Worm (Caenorhabditis elegans) whole organism, L3 larva: Measurements from ENCODE around the gene tag-267.
A peak's percentile ranks its signal among the peaks of the same experiment; 100 is the strongest.

Experiments
- ama-1 ChIP-seq: fragments of 150-350 bp; optimal IDR thresholded peaks from 2 replicates; lab custom pipeline; 2018
- ceh-28 ChIP-seq: fragments of 150-350 bp; optimal IDR thresholded peaks from 2 replicates; lab custom pipeline; 2014; ENCODE audit warnings: missing biosample characterization, missing genetic modification reagents, missing genetic modification characterization
- ceh-82 ChIP-seq: fragments of 150-350 bp; optimal IDR thresholded peaks from 2 replicates; lab custom pipeline; 2014; ENCODE audit warnings: missing biosample characterization, missing genetic modification characterization
- ceh-9 ChIP-seq: sonication (generic microtip); optimal IDR thresholded peaks from 2 replicates; lab custom pipeline; 2018; ENCODE audit warnings: missing biosample characterization, missing genetic modification characterization
- daf-12 ChIP-seq: fragments of 150-350 bp; optimal IDR thresholded peaks from 2 replicates; lab custom pipeline; 2014; ENCODE audit warnings: missing biosample characterization, missing genetic modification reagents, missing genetic modification characterization
- egl-27 ChIP-seq: sonication (generic microtip); optimal IDR thresholded peaks from 4 replicates; lab custom pipeline; 2017; ENCODE audit warnings: missing biosample characterization, missing genetic modification reagents, missing genetic modification characterization
- egl-5 ChIP-seq: fragments of 150-350 bp; optimal IDR thresholded peaks from 2 replicates; lab custom pipeline; 2017; ENCODE audit warnings: missing biosample characterization, missing genetic modification reagents, missing genetic modification characterization, inconsistent platforms
- elt-1 ChIP-seq: fragments of 150-350 bp; optimal IDR thresholded peaks from 2 replicates; lab custom pipeline; 2014; ENCODE audit warnings: missing biosample characterization, missing genetic modification characterization
- elt-2 ChIP-seq: sonication (generic microtip); optimal IDR thresholded peaks from 2 replicates; lab custom pipeline; 2016; ENCODE audit warnings: missing genetic modification reagents, mild to moderate bottlenecking, missing genetic modification characterization, missing compliant biosample characterization
- eor-1 ChIP-seq, 2 experiments: fragments of 150-350 bp; optimal IDR thresholded peaks; 2 replicates each; lab custom pipeline; 2014 to 2018; ENCODE audit warnings: missing biosample characterization in 2 of 2, missing genetic modification characterization in 2 of 2
- fkh-10 ChIP-seq: sonication (generic microtip); optimal IDR thresholded peaks from 2 replicates; lab custom pipeline; 2017; ENCODE audit warnings: missing biosample characterization, missing genetic modification reagents, missing genetic modification characterization
- fkh-2 ChIP-seq: fragments of 150-350 bp; optimal IDR thresholded peaks from 2 replicates; lab custom pipeline; 2014; ENCODE audit warnings: missing biosample characterization, missing genetic modification reagents, missing genetic modification characterization
- fos-1 ChIP-seq: fragments of 150-350 bp; optimal IDR thresholded peaks from 2 replicates; lab custom pipeline; 2014; ENCODE audit warnings: missing biosample characterization, missing genetic modification characterization
- jun-1 ChIP-seq: fragments of 150-350 bp; optimal IDR thresholded peaks from 2 replicates; lab custom pipeline; 2014; ENCODE audit warnings: missing biosample characterization, missing genetic modification reagents, missing genetic modification characterization
- lin-39 ChIP-seq: fragments of 150-350 bp; optimal IDR thresholded peaks from 2 replicates; lab custom pipeline; 2018; ENCODE audit warnings: missing biosample characterization, missing genetic modification reagents, missing genetic modification characterization
- mdl-1 ChIP-seq: fragments of 150-350 bp; optimal IDR thresholded peaks from 2 replicates; lab custom pipeline; 2014; ENCODE audit warnings: missing biosample characterization, missing genetic modification characterization
- mml-1 ChIP-seq: fragments of 150-350 bp; sonication (generic microtip); optimal IDR thresholded peaks from 3 replicates; lab custom pipeline; 2014; ENCODE audit warnings: missing biosample characterization, missing genetic modification characterization
- nfya-1 ChIP-seq: sonication (generic microtip); optimal IDR thresholded peaks from 2 replicates; lab custom pipeline; 2017; ENCODE audit warnings: missing genetic modification characterization, mild to moderate bottlenecking, missing compliant biosample characterization, antibody characterized with exemption, moderate library complexity; ENCODE audit not compliant: insufficient read depth
- nhr-12 ChIP-seq: fragments of 150-350 bp; optimal IDR thresholded peaks from 2 replicates; lab custom pipeline; 2014; ENCODE audit warnings: missing biosample characterization, missing genetic modification characterization
- nhr-28 ChIP-seq: fragments of 150-350 bp; optimal IDR thresholded peaks from 2 replicates; lab custom pipeline; 2014; ENCODE audit warnings: missing biosample characterization, missing genetic modification characterization
- nhr-67 ChIP-seq: fragments of 150-350 bp; optimal IDR thresholded peaks from 2 replicates; lab custom pipeline; 2014; ENCODE audit warnings: missing biosample characterization, missing genetic modification characterization
- nhr-76 ChIP-seq: fragments of 150-350 bp; sonication (generic microtip); optimal IDR thresholded peaks from 5 replicates; lab custom pipeline; 2014; ENCODE audit warnings: missing biosample characterization, missing genetic modification characterization
- nhr-77 ChIP-seq: fragments of 150-350 bp; optimal IDR thresholded peaks from 2 replicates; lab custom pipeline; 2014; ENCODE audit warnings: missing biosample characterization, missing genetic modification characterization
- pha-4 ChIP-seq: fragments of 150-350 bp; optimal IDR thresholded peaks from 2 replicates; lab custom pipeline; 2014; ENCODE audit warnings: missing biosample characterization, missing genetic modification reagents, missing genetic modification characterization
- pqm-1 ChIP-seq: fragments of 150-350 bp; optimal IDR thresholded peaks from 2 replicates; lab custom pipeline; 2017; ENCODE audit warnings: missing biosample characterization, missing genetic modification characterization, inconsistent platforms
- skn-1 ChIP-seq: fragments of 150-350 bp; optimal IDR thresholded peaks from 2 replicates; lab custom pipeline; 2014; ENCODE audit warnings: missing biosample characterization, missing genetic modification characterization
- tbx-2 ChIP-seq: sonication (generic microtip); optimal IDR thresholded peaks from 2 replicates; lab custom pipeline; 2016; ENCODE audit warnings: mild to moderate bottlenecking, missing genetic modification characterization, missing compliant biosample characterization
- unc-62 ChIP-seq: fragments of 150-350 bp; sonication (generic microtip); optimal IDR thresholded peaks from 4 replicates; lab custom pipeline; 2014; ENCODE audit warnings: missing biosample characterization, missing genetic modification reagents, missing genetic modification characterization
- zag-1 ChIP-seq: fragments of 150-350 bp; optimal IDR thresholded peaks from 2 replicates; lab custom pipeline; 2014; ENCODE audit warnings: missing biosample characterization, missing genetic modification characterization
- ztf-11 ChIP-seq: fragments of 150-350 bp; optimal IDR thresholded peaks from 2 replicates; lab custom pipeline; 2014; ENCODE audit warnings: missing biosample characterization, missing genetic modification characterization

Gene tag-267

DNA sequence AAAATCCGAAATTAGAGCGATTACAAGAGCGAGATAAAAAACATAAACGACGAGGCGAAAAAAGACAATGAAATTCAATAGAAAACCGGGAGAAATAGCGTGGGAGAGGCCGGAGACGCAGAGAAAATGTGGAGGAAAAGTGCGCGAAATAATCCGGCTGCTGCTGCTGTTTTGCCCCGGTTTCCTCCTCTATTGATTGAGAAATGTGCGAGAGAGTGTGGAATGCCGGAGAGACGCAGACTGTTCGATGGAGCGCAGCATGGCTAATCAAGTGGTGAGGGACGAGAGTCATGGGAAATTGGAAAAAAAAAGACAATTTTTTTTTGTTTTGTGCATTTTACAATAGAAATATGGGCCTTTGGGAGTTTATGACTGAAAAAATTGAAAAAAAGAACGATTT is 42.4 kb upstream of the tag-267 start (continued):
- TF ChIP-seq daf-12 (tag; lab: Kevin White, UChicago) (no peak), lin-39 (tag; lab: Kevin White, UChicago) (peak; percentile 67), ztf-11 (no peak)

DNA sequence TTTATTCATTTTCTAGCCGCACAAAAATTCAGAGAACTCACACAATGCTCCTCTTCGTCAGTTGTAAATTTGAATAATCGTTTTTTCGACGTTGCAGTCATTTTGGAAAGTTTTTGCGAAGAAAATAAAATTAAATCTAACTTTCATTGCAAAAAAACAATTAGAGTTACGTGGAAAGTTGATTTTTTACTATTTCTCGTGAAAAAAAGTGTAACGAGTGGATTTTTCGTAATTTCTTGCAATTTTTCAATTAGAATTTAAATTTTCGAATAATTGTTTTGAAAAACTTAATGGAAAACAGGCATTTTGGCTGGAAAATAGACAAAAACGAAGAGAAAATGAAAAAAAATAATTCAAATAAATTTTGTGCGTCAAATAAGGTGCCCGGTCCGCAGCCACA is 41.9 kb upstream of the tag-267 start, which contains the start of gene Y55B1AR.2:
Gene Y55B1AR.2 (minus strand): TSS at position 101 of the 400 bp plus-strand sequence.
- TF ChIP-seq fkh-2 (tag; lab: Kevin White, UChicago) = no peak
- TF ChIP-seq nfya-1 (tag; lab: Kevin White, UChicago) = no peak
- no peak for TF ChIP-seq egl-27 (tag; lab: Kevin White, UChicago)
- TF ChIP-seq, all 47 proteins: peak for 0

DNA sequence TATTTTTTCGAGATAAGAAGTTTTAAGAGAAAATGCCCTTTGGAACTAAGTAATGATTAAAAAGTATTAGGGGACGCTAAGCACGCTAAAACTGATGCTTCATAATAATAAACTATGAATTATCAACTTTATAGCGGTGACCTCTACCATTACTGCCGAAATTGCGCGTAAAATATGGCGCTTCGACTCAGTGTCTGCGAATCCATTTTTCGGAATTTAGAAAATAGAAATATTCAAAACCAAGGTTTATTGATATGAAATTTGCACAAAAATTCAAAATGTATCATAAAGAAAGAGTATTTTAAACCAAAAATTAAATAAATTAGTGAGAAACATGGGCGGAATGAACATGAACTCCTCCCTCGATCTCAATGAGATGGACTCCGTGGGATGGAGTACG is 41.3 kb upstream of the tag-267 start:
- TF ChIP-seq nhr-67 (tag; lab: Kevin White, UChicago) = no peak
- no peak for TF ChIP-seq nfya-1 (tag; lab: Kevin White, UChicago)
- TF ChIP-seq nhr-77 = no peak
- TF ChIP-seq elt-2 = peak; percentile 46
- peak; percentile 14 for TF ChIP-seq jun-1
- peak; percentile 12 for TF ChIP-seq pqm-1 (tag; lab: Kevin White, UChicago)

DNA sequence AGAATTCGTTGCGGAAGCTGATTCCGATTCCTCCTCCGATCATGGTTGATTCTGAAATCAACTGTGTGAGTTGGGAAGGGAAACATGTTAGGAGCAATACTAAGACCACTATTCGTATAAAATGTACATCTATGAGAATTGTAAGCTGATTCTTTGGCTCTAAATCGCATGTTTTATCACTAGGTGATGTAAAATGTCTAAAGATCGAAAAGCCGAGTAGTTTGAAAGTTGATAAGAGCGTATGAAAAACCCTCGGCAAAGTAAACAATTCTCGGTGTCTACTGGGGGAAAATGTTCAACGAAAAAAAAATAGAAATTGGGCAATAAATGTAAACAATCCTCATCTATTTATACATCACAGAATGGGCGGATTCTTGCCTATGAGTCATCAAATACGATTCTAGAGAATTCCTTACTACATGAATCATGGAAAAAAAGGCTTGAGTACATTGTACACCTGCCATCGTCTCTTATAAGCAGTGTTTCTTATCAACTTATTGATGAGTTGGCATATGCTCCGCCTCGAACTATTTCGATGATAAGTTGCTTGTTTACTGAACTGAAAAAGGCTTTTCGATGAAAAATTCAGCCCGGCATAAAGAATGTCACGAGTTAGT is 40.2 kb upstream of the tag-267 start, which contains the start of gene lec-6:
Gene lec-6 (minus strand): TSS at position 51 of the 617 bp plus-strand sequence.
- TF ChIP-seq egl-5 (tag; lab: Kevin White, UChicago) (no peak), pha-4 (tag; lab: Kevin White, UChicago) (peak; percentile 97), skn-1 (tag; lab: Kevin White, UChicago) (peak; percentile 56), jun-1 (peak; percentile 90), pqm-1 (tag; lab: Kevin White, UChicago) (peak; percentile 97), ama-1 (lab: Kevin White, UChicago) (peak; percentile 10), nhr-12 (no peak), elt-2 (peak; percentile 99), nhr-77 (peak; percentile 48), fos-1 (tag; lab: Kevin White, UChicago) (peak; percentile 85), zag-1 (tag; lab: Kevin White, UChicago) (no peak), elt-1 (tag; lab: Kevin White, UChicago) (no peak), ceh-82 (tag; lab: Kevin White, UChicago) (no peak)

DNA sequence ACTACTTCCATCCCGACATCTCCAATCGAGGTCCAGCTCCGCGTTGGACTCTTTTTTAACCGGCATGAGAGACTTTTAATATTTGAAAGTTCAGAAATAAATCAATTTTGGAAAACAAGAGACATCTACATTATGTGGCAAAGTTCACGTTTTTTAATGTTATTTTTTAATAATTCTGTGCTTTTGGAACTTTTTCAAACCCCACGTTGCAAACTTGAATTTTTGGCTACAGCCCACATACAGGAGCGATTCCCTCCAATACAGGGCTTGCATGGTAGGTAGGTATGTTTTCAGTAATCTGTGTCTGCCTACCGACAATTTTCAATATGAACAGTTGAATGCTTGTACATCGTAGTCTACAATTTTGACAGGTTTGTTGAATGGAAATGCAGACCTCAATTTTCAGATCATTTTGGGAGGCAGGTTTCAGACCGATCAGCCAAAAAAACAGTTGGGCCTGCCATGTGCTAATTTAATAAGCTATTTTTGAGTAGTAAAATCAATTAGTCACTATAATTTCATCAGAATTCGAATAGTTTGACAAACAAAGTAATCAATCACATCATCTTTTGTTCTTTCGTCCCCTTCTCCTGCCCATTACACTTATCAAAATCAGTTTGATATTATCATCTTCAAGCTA is 35.1 kb upstream of the tag-267 start, which contains the start of the genes Y55B1AR.4 and ttr-7:
Gene Y55B1AR.4 (minus strand): TSS at position 101 of the 640 bp plus-strand sequence.
Gene ttr-7 (plus strand): TSS at position 590 of the 640 bp plus-strand sequence.
- TF ChIP-seq unc-62 (GFP tag; lab: Kevin White, UChicago) (no peak), ceh-9 (tag; lab: Kevin White, UChicago) (no peak), ama-1 (lab: Kevin White, UChicago) (no peak), fkh-2 (tag; lab: Kevin White, UChicago) (no peak)

DNA sequence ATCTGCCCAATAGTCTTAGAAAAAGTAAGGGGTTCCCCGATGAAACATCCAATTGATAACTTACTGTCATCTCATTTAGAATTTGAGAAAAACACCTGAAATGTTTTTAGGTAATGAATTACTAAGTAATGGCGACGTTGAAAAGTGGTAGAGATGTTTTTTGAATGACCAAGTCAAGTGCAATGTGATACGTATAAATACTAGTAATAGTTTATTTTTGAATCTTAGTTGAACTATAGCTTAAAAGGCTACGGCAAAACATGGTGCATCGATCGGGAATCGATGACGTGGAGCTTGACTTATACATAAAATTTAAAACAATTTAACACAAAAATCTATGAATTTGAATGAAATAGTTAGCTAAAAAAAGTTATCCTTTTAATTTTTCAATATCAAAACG is 31.0 kb upstream of the tag-267 start, which contains the start of gene best-17:
Gene best-17 (minus strand): TSS at position 101 of the 400 bp plus-strand sequence.
- TF ChIP-seq pqm-1 (tag; lab: Kevin White, UChicago) = no peak
- no peak for TF ChIP-seq ceh-9 (tag; lab: Kevin White, UChicago)
- no peak for TF ChIP-seq ceh-28
- no peak for TF ChIP-seq skn-1 (tag; lab: Kevin White, UChicago)

DNA sequence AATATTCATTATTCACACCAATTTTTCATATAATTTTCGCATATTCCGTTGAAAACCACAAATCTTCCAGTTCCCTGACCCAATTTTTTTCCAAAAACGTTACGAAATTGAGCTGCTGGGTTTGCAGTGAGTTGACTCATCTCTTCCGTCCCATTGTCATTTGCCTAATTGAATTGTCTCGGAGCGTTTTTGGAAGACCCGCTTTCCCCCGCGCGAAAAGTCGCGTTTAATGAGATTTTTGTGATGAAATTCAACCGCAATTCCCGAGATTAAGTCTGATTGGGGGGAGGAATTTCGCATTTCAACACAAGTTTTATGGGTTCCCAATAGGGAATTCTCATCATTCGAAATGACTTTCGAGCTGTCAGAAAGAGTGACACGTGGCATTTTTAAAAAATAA is 28.7 kb upstream of the tag-267 start:
- TF ChIP-seq eor-1 (tag; optimal IDR thresholded peaks at IDR 0.05; lab: Kevin White, UChicago) (no peak), ceh-28 (no peak), egl-27 (tag; lab: Kevin White, UChicago) (no peak), daf-12 (tag; lab: Kevin White, UChicago) (no peak), elt-1 (tag; lab: Kevin White, UChicago) (no peak), pha-4 (tag; lab: Kevin White, UChicago) (no peak), tbx-2 (tag; lab: Kevin White, UChicago) (no peak), nhr-76 (no peak), unc-62 (GFP tag; lab: Kevin White, UChicago) (no peak), mml-1 (tag; lab: Kevin White, UChicago) (no peak), ceh-9 (tag; lab: Kevin White, UChicago) (no peak), fkh-10 (GFP tag; lab: Kevin White, UChicago) (no peak), nhr-28 (tag; lab: Kevin White, UChicago) (no peak), elt-2 (no peak), nhr-12 (no peak), mdl-1 (tag; lab: Kevin White, UChicago) (no peak), ama-1 (lab: Kevin White, UChicago) (no peak)
